Fruit fly (Drosophila melanogaster) whole organism: ENCODE results near the gene CG11791.

ENCODE experiments used
- CG8478 ChIP-seq: fragments of >200 bp; optimal IDR thresholded peaks from 2 replicates; lab custom pipeline; 2018; ENCODE audit warnings: inconsistent platforms
- psq ChIP-seq: fragments of >200 bp; optimal IDR thresholded peaks from 2 replicates; lab custom pipeline; 2017
- usp ChIP-seq: fragments of >200 bp; optimal IDR thresholded peaks from 2 replicates; lab custom pipeline; 2017; ENCODE audit warnings: missing biosample characterization, missing genetic modification characterization, mixed read lengths

DNA sequence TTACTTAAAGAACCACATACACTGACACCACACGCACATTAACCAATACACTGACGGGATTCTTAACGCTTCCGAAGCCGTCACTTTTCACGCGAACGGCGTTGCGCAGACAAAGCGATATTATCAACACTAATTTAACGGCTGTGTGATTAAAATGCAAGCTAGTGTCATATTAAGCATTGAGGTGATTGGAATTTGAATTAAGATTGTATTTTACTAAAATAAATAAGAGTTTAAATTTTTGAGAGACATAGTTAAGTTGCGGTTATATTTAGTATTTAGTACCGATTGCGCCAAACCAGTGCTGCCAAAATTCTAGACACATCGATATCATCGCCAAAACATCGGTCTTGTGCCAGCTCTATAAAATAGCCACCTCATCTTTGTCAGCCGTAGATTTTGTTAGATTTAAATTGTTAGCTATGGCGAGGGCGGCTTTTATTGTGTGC is 10.4 kb upstream of the CG11791 start, which contains the start of the genes Ythdf and bai:
- no peak for TF ChIP-seq psq (lab: Kevin White, UChicago)
- TF ChIP-seq usp (GFP tag; lab: Kevin White, UChicago): no peak
- no peak for TF ChIP-seq CG8478
